Fruit fly (Drosophila melanogaster) whole organism, embryonic: Measurements from ENCODE around the gene IKKbeta.
A peak's percentile ranks its signal among the peaks of the same experiment; 100 is the strongest.

Experiments
- Bgb ChIP-seq: fragments of 200-800 bp; sonication (Bioruptor generic); IDR thresholded peaks from 2 replicates; pipeline ENCODE4 v1.3.6; 2022; ENCODE audit warnings: missing biosample characterization, missing genetic modification characterization; ENCODE audit not compliant: partially characterized antibody
- CG10366 ChIP-seq: fragments of 200-800 bp; sonication (Bioruptor generic); IDR thresholded peaks from 2 replicates; pipeline ENCODE4 v1.3.6; 2022; ENCODE audit warnings: missing biosample characterization, missing genetic modification characterization
- CG10462 ChIP-seq: fragments of 200-800 bp; sonication (Bioruptor generic); optimal IDR thresholded peaks from 2 replicates; lab custom pipeline; 2016; ENCODE audit warnings: missing biosample characterization, missing genetic modification characterization
- CG11504 ChIP-seq: fragments of 200-800 bp; sonication (Bioruptor generic); optimal IDR thresholded peaks from 3 replicates; lab custom pipeline; 2019; ENCODE audit warnings: missing biosample characterization, mild to moderate bottlenecking, missing genetic modification characterization, moderate library complexity
- CG12104 ChIP-seq: fragments of 200-800 bp; sonication (Bioruptor generic); optimal IDR thresholded peaks from 3 replicates; lab custom pipeline; 2016; ENCODE audit warnings: missing biosample characterization, missing genetic modification characterization
- CG12769 ChIP-seq: fragments of 200-800 bp; sonication (Bioruptor generic); optimal IDR thresholded peaks from 2 replicates; lab custom pipeline; 2019; ENCODE audit warnings: missing biosample characterization, mild to moderate bottlenecking, missing genetic modification characterization, moderate library complexity
- CG18011 ChIP-seq: fragments of 200-800 bp; sonication (Bioruptor generic); optimal IDR thresholded peaks from 2 replicates; lab custom pipeline; 2017; ENCODE audit warnings: missing biosample characterization, missing genetic modification characterization, mild to moderate bottlenecking, moderate library complexity, missing genotype
- CG2199 ChIP-seq: fragments of 200-800 bp; sonication (Bioruptor generic); IDR thresholded peaks from 3 replicates; pipeline ENCODE4 v1.3.6; 2022; ENCODE audit warnings: missing biosample characterization, missing genetic modification characterization
- CG32767 ChIP-seq: fragments of 200-800 bp; sonication (Bioruptor generic); IDR thresholded peaks from 2 replicates; pipeline ENCODE4 v1.3.6; 2022; ENCODE audit warnings: missing biosample characterization, missing genetic modification characterization
- CG33557 ChIP-seq: fragments of 200-800 bp; sonication (Bioruptor generic); optimal IDR thresholded peaks from 2 replicates; lab custom pipeline; 2019; ENCODE audit warnings: missing biosample characterization, mild to moderate bottlenecking, missing genetic modification characterization, moderate library complexity
- CG34376 ChIP-seq: fragments of 200-800 bp; sonication (Bioruptor generic); optimal IDR thresholded peaks from 2 replicates; lab custom pipeline; 2018; ENCODE audit warnings: missing biosample characterization, mild to moderate bottlenecking, missing genetic modification characterization
- CG3838 ChIP-seq: fragments of 200-800 bp; sonication (Bioruptor generic); optimal IDR thresholded peaks from 3 replicates; lab custom pipeline; 2016; ENCODE audit warnings: missing biosample characterization, missing genetic modification characterization
- CG5180 ChIP-seq: fragments of 200-800 bp; sonication (Bioruptor generic); optimal IDR thresholded peaks from 3 replicates; lab custom pipeline; 2017; ENCODE audit warnings: missing biosample characterization, missing genetic modification characterization, mild to moderate bottlenecking, moderate library complexity, missing genetic modification reagents
- CG7271 ChIP-seq: fragments of 200-800 bp; sonication (Bioruptor generic); optimal IDR thresholded peaks from 2 replicates; lab custom pipeline; 2018; ENCODE audit warnings: missing biosample characterization, mild to moderate bottlenecking, missing genetic modification characterization, moderate library complexity
- CG7963 ChIP-seq: fragments of 200-800 bp; sonication (Bioruptor generic); IDR thresholded peaks from 3 replicates; pipeline ENCODE4 v1.3.6; 2022; ENCODE audit warnings: missing biosample characterization, missing genetic modification characterization; ENCODE audit not compliant: partially characterized antibody
- CG9727 ChIP-seq: fragments of 200-800 bp; sonication (Bioruptor generic); optimal IDR thresholded peaks from 3 replicates; lab custom pipeline; 2017; ENCODE audit warnings: missing biosample characterization, mild to moderate bottlenecking, missing genetic modification characterization
- CTCF ChIP-seq: fragments of 200-800 bp; sonication (Bioruptor generic); optimal IDR thresholded peaks from 2 replicates; lab custom pipeline; 2017; ENCODE audit warnings: missing biosample characterization, mild to moderate bottlenecking, missing genetic modification characterization, moderate library complexity
- Camta ChIP-seq: fragments of 200-800 bp; sonication (Bioruptor generic); optimal IDR thresholded peaks from 2 replicates; lab custom pipeline; 2016; ENCODE audit warnings: missing biosample characterization, missing genetic modification characterization
- D19B ChIP-seq: fragments of 200-800 bp; sonication (Bioruptor generic); optimal IDR thresholded peaks from 2 replicates; lab custom pipeline; 2017; ENCODE audit warnings: missing biosample characterization, mild to moderate bottlenecking, missing genetic modification characterization
- Doc2 ChIP-seq: fragments of 200-800 bp; sonication (Bioruptor generic); IDR thresholded peaks from 2 replicates; pipeline ENCODE4 v1.3.6; 2022; ENCODE audit warnings: missing biosample characterization, missing genetic modification characterization
- Ets65A ChIP-seq: fragments of 200-800 bp; sonication (Bioruptor generic); peaks from one replicate; lab custom pipeline; 2016; ENCODE audit warnings: missing biosample characterization, missing genetic modification characterization
- Gsc ChIP-seq: fragments of 200-800 bp; sonication (Bioruptor generic); IDR thresholded peaks from 2 replicates; pipeline ENCODE4 v1.3.6; 2022; ENCODE audit warnings: missing biosample characterization, missing genetic modification characterization
- Hmx ChIP-seq: fragments of 200-800 bp; sonication (Bioruptor generic); optimal IDR thresholded peaks from 2 replicates; lab custom pipeline; 2016; ENCODE audit warnings: missing biosample characterization, missing genetic modification characterization
- Hr78 ChIP-seq, 2 experiments: fragments of 200-800 bp in 1 of 2; fragments of >200 bp in 1 of 2; sonication (Bioruptor generic) in 1 of 2; optimal IDR thresholded peaks; 2 replicates each; lab custom pipeline; 2017 to 2019; ENCODE audit warnings: missing biosample characterization in 2 of 2, missing genetic modification characterization in 2 of 2, mild to moderate bottlenecking in 1 of 2, moderate library complexity in 1 of 2
- Jarid2 ChIP-seq: fragments of 200-800 bp; sonication (Bioruptor generic); optimal IDR thresholded peaks from 3 replicates; lab custom pipeline; 2017; ENCODE audit warnings: mild to moderate bottlenecking, missing biosample characterization, missing genetic modification reagents, missing genetic modification characterization
- Mad ChIP-seq: fragments of 200-800 bp; sonication (Bioruptor generic); optimal IDR thresholded peaks from 2 replicates; lab custom pipeline; 2016; ENCODE audit warnings: missing biosample characterization, missing genetic modification characterization
- Pdp1 ChIP-seq, 2 experiments: fragments of 200-800 bp; sonication (Bioruptor generic); optimal IDR thresholded peaks; 3 replicates each; lab custom pipeline; 2016; ENCODE audit warnings: missing biosample characterization in 2 of 2, missing genetic modification characterization in 2 of 2, mild to moderate bottlenecking in 1 of 2, moderate library complexity in 1 of 2
- Poxn ChIP-seq: fragments of 200-800 bp; sonication (Bioruptor generic); IDR thresholded peaks from 2 replicates; pipeline ENCODE4 v1.3.6; 2022; ENCODE audit warnings: missing biosample characterization, missing genetic modification characterization
- Sox102F ChIP-seq: fragments of 200-800 bp; sonication (Bioruptor generic); optimal IDR thresholded peaks from 2 replicates; lab custom pipeline; 2018; ENCODE audit warnings: missing biosample characterization, mild to moderate bottlenecking, missing genetic modification characterization, moderate library complexity
- br ChIP-seq: fragments of >200 bp; optimal IDR thresholded peaks from 2 replicates; lab custom pipeline; 2017
- bsh ChIP-seq, 2 experiments: fragments of 200-800 bp; sonication (Bioruptor generic); optimal IDR thresholded peaks; 2 replicates each; lab custom pipeline; 2017 to 2018; ENCODE audit warnings: mild to moderate bottlenecking in 2 of 2, missing biosample characterization in 2 of 2, missing genetic modification characterization in 2 of 2, moderate library complexity in 1 of 2
- crp ChIP-seq, 2 experiments: fragments of 200-800 bp; sonication (Bioruptor generic); optimal IDR thresholded peaks; 2 replicates in 1 of 2; 3 replicates in 1 of 2; lab custom pipeline; 2017; ENCODE audit warnings: missing biosample characterization in 2 of 2, missing genetic modification characterization in 2 of 2, mild to moderate bottlenecking in 1 of 2, moderate library complexity in 1 of 2
- da ChIP-seq: fragments of 200-800 bp; sonication (Bioruptor generic); optimal IDR thresholded peaks from 2 replicates; lab custom pipeline; 2016; ENCODE audit warnings: missing biosample characterization, missing genetic modification characterization
- dmrt99B ChIP-seq: fragments of 200-800 bp; sonication (Bioruptor generic); optimal IDR thresholded peaks from 2 replicates; lab custom pipeline; 2018; ENCODE audit warnings: missing biosample characterization, mild to moderate bottlenecking, missing genetic modification characterization, moderate library complexity
- fd64A ChIP-seq: fragments of 200-800 bp; sonication (Bioruptor generic); optimal IDR thresholded peaks from 3 replicates; lab custom pipeline; 2018; ENCODE audit warnings: missing biosample characterization, mild to moderate bottlenecking, missing genetic modification characterization
- gce ChIP-seq: fragments of 200-800 bp; sonication (Bioruptor generic); IDR thresholded peaks from 3 replicates; pipeline ENCODE4 v1.3.6; 2022; ENCODE audit warnings: missing biosample characterization, missing genetic modification characterization
- gcm2 ChIP-seq: fragments of 200-800 bp; sonication (Bioruptor generic); optimal IDR thresholded peaks from 2 replicates; lab custom pipeline; 2016; ENCODE audit warnings: missing biosample characterization, missing genetic modification characterization
- h ChIP-seq: fragments of >200 bp; optimal IDR thresholded peaks from 2 replicates; lab custom pipeline; 2017
- ind ChIP-seq: fragments of 200-800 bp; sonication (Bioruptor generic); optimal IDR thresholded peaks from 3 replicates; lab custom pipeline; 2016; ENCODE audit warnings: missing biosample characterization, missing genetic modification characterization
- kni ChIP-seq: fragments of 200-800 bp; sonication (Bioruptor generic); optimal IDR thresholded peaks from 3 replicates; lab custom pipeline; 2017; ENCODE audit warnings: mild to moderate bottlenecking, missing biosample characterization, missing genetic modification reagents, missing genetic modification characterization
- mirr ChIP-seq: fragments of 200-800 bp; sonication (Bioruptor generic); optimal IDR thresholded peaks from 3 replicates; lab custom pipeline; 2018; ENCODE audit warnings: missing biosample characterization, mild to moderate bottlenecking, missing genetic modification characterization
- nerfin-2 ChIP-seq: fragments of 200-800 bp; sonication (Bioruptor generic); IDR thresholded peaks from 2 replicates; pipeline ENCODE4 v1.3.6; 2022; ENCODE audit warnings: missing biosample characterization, missing genetic modification characterization; ENCODE audit not compliant: partially characterized antibody
- oc ChIP-seq: fragments of 200-800 bp; sonication (Bioruptor generic); optimal IDR thresholded peaks from 2 replicates; lab custom pipeline; 2018; ENCODE audit warnings: missing biosample characterization, mild to moderate bottlenecking, missing genetic modification characterization, moderate library complexity
- otp ChIP-seq: fragments of 200-800 bp; sonication (Bioruptor generic); IDR thresholded peaks from 3 replicates; pipeline ENCODE4, ENCODE4 v1.3.6; 2022; ENCODE audit warnings: missing biosample characterization, missing genetic modification characterization
- peb ChIP-seq: fragments of 200-800 bp; sonication (Bioruptor generic); IDR thresholded peaks from 2 replicates; pipeline ENCODE4 v1.3.6; 2022; ENCODE audit warnings: missing biosample characterization, missing genetic modification characterization
- ranshi ChIP-seq: fragments of 200-800 bp; sonication (Bioruptor generic); IDR thresholded peaks from 2 replicates; pipeline ENCODE4 v1.3.6; 2022; ENCODE audit warnings: missing biosample characterization, missing genetic modification characterization
- rib ChIP-seq: fragments of 200-800 bp; sonication (Bioruptor generic); IDR thresholded peaks from 2 replicates; pipeline ENCODE4 v1.3.6; 2022; ENCODE audit warnings: missing biosample characterization, missing genetic modification characterization
- row ChIP-seq: fragments of 200-800 bp; sonication (Bioruptor generic); IDR thresholded peaks from 3 replicates; pipeline ENCODE4 v1.3.6; 2022; ENCODE audit warnings: missing biosample characterization, missing genetic modification characterization
- sr ChIP-seq: fragments of 200-800 bp; sonication (Bioruptor generic); IDR thresholded peaks from 3 replicates; pipeline ENCODE4 v1.3.6; 2022; ENCODE audit warnings: missing biosample characterization, missing genetic modification characterization
- toy ChIP-seq: fragments of 200-800 bp; sonication (Bioruptor generic); IDR thresholded peaks from 2 replicates; pipeline ENCODE4 v1.3.6; 2022; ENCODE audit warnings: missing biosample characterization, missing genetic modification characterization
- wek ChIP-seq: fragments of 200-800 bp; sonication (Bioruptor generic); optimal IDR thresholded peaks from 3 replicates; lab custom pipeline; 2018; ENCODE audit warnings: missing biosample characterization, mild to moderate bottlenecking, missing genetic modification characterization, moderate library complexity

IKKbeta gene

dm6 chr3R:16080942-16081589 is 31.8 kb upstream of the IKKbeta start, which contains the start of gene CG32855 (continued):
- TF ChIP-seq da (GFP tag; lab: Kevin White, UChicago) (no peak), gcm2 (GFP tag; lab: Kevin White, UChicago) (no peak), br (lab: Kevin White, UChicago) (no peak), otp (GFP tag; lab: Robert Waterston, UW) (peak; percentile 42; the same call in 1 of the 3 replicates), CG5180 (no peak), Ets65A (GFP tag; lab: Kevin White, UChicago) (peak; percentile 6), Hr78 (GFP tag; optimal IDR thresholded peaks at IDR 0.05; lab: Kevin White, UChicago) (peak in 1 of 2 experiments; percentile 71), D19B (GFP tag; lab: Kevin White, UChicago) (peak; percentile 15), gce (no peak), CG18011 (no peak), dmrt99B (tag; lab: Kevin White, UChicago) (peak; percentile 38), CG3838 (GFP tag; lab: Kevin White, UChicago) (no peak), row (GFP tag; lab: Robert Waterston, UW) (0 out of 3 replicates have a peak, but pooled peaks have one; percentile 15), crp (GFP tag; optimal IDR thresholded peaks at IDR 0.05; lab: Kevin White, UChicago) (no peak), Camta (GFP tag; lab: Kevin White, UChicago) (no peak), Mad (GFP tag; lab: Kevin White, UChicago) (no peak), rib (GFP tag; lab: Robert Waterston, UW) (no peak), mirr (GFP tag; lab: Kevin White, UChicago) (no peak), CG7271 (tag; lab: Kevin White, UChicago) (no peak), Gsc (GFP tag; lab: Robert Waterston, UW) (no peak), Poxn (GFP tag; lab: Robert Waterston, UW) (no peak), Pdp1 (GFP tag; optimal IDR thresholded peaks at IDR 0.05; lab: Kevin White, UChicago) (peak in 1 of 2 experiments; percentile 16), CG11504 (no peak), Sox102F (peak; percentile 32), CG33557 (GFP tag; lab: Kevin White, UChicago) (peak; percentile 19), kni (GFP tag; lab: Kevin White, UChicago) (peak; percentile 71), CTCF (GFP tag; lab: Kevin White, UChicago) (no peak), peb (GFP tag; lab: Robert Waterston, UW) (no peak), CG32767 (GFP tag; lab: Robert Waterston, UW) (no peak), CG10462 (GFP tag; lab: Kevin White, UChicago) (no peak), Doc2 (no peak), ind (GFP tag; lab: Kevin White, UChicago) (no peak), Jarid2 (GFP tag; lab: Kevin White, UChicago) (no peak), CG12769 (tag; lab: Kevin White, UChicago) (no peak), fd64A (peak; percentile 5), CG2199 (GFP tag; lab: Robert Waterston, UW) (no peak), CG9727 (GFP tag; lab: Kevin White, UChicago) (no peak), sr (GFP tag; lab: Robert Waterston, UW) (no peak), nerfin-2 (no peak), bsh (GFP tag; optimal IDR thresholded peaks at IDR 0.05; lab: Kevin White, UChicago) (peak in 1 of 2 experiments; percentile 8), ranshi (no peak), h (lab: Kevin White, UChicago) (no peak), oc (tag; lab: Kevin White, UChicago) (peak; percentile 7), Bgb (GFP tag; lab: Robert Waterston, UW) (no peak), CG12104 (GFP tag; lab: Kevin White, UChicago) (no peak), toy (GFP tag; lab: Robert Waterston, UW) (no peak), CG34376 (no peak), CG7963 (GFP tag; lab: Robert Waterston, UW) (no peak), CG10366 (GFP tag; lab: Robert Waterston, UW) (no peak), Hmx (GFP tag; lab: Kevin White, UChicago) (no peak), wek (no peak)
